Fruit fly (Drosophila melanogaster) whole organism, embryonic: ENCODE results near the gene Lasp.

Experiments used
- BEAF-32 ChIP-seq: fragments of 200-800 bp; sonication (Bioruptor generic); optimal IDR thresholded peaks from 3 replicates; lab custom pipeline; 2017; ENCODE audit warnings: missing biosample characterization, missing genetic modification characterization, mild to moderate bottlenecking, moderate library complexity, missing genetic modification reagents
- Blimp-1 ChIP-seq: fragments of 200-800 bp; sonication (Bioruptor generic); optimal IDR thresholded peaks from 3 replicates; lab custom pipeline; 2018; ENCODE audit warnings: missing biosample characterization, missing genetic modification characterization, mild to moderate bottlenecking, moderate library complexity, missing genetic modification reagents
- CG1024 ChIP-seq: fragments of 200-800 bp; sonication (Bioruptor generic); IDR thresholded peaks from 2 replicates; pipeline ENCODE4 v1.3.6; 2022; ENCODE audit warnings: missing biosample characterization, missing genetic modification characterization
- CG11504 ChIP-seq: fragments of 200-800 bp; sonication (Bioruptor generic); optimal IDR thresholded peaks from 3 replicates; lab custom pipeline; 2019; ENCODE audit warnings: missing biosample characterization, mild to moderate bottlenecking, missing genetic modification characterization, moderate library complexity
- CG13287 ChIP-seq: fragments of 200-800 bp; sonication (Bioruptor generic); IDR thresholded peaks from 2 replicates; pipeline ENCODE4 v1.3.6; 2022; ENCODE audit warnings: missing biosample characterization, missing genetic modification characterization; ENCODE audit not compliant: partially characterized antibody
- CG14667 ChIP-seq: fragments of 200-800 bp; sonication (Bioruptor generic); IDR thresholded peaks from 2 replicates; pipeline ENCODE4 v1.3.6; 2022; ENCODE audit warnings: missing biosample characterization, missing genetic modification characterization
- CG1529 ChIP-seq: fragments of 200-800 bp; sonication (Bioruptor generic); optimal IDR thresholded peaks from 3 replicates; lab custom pipeline; 2018; ENCODE audit warnings: missing biosample characterization, missing genetic modification characterization
- CG17385 ChIP-seq: fragments of 200-800 bp; sonication (Bioruptor generic); optimal IDR thresholded peaks from 3 replicates; lab custom pipeline; 2018; ENCODE audit warnings: missing biosample characterization, mild to moderate bottlenecking, missing genetic modification characterization
- CG17612 ChIP-seq: fragments of 200-800 bp; sonication (Bioruptor generic); IDR thresholded peaks from 2 replicates; pipeline ENCODE4 v1.3.6; 2022; ENCODE audit warnings: missing biosample characterization, missing genetic modification characterization
- CG18011 ChIP-seq: fragments of 200-800 bp; sonication (Bioruptor generic); optimal IDR thresholded peaks from 2 replicates; lab custom pipeline; 2017; ENCODE audit warnings: missing biosample characterization, missing genetic modification characterization, mild to moderate bottlenecking, moderate library complexity, missing genotype
- CG18262 ChIP-seq: fragments of 200-800 bp; optimal IDR thresholded peaks from 3 replicates; lab custom pipeline; 2019; ENCODE audit warnings: missing biosample characterization, mild to moderate bottlenecking, missing genetic modification characterization, moderate library complexity
- CG2129 ChIP-seq: fragments of 200-800 bp; sonication (Bioruptor generic); IDR thresholded peaks from 2 replicates; pipeline ENCODE4 v1.3.6; 2022; ENCODE audit warnings: missing biosample characterization, missing genetic modification characterization; ENCODE audit not compliant: partially characterized antibody
- CG2712 ChIP-seq: fragments of 200-800 bp; optimal IDR thresholded peaks from 3 replicates; lab custom pipeline; 2019; ENCODE audit warnings: missing biosample characterization, mild to moderate bottlenecking, missing genetic modification characterization, moderate library complexity
- CG3281 ChIP-seq: fragments of 200-800 bp; sonication (Bioruptor generic); optimal IDR thresholded peaks from 3 replicates; lab custom pipeline; 2017; ENCODE audit warnings: missing biosample characterization, mild to moderate bottlenecking, missing genetic modification characterization
- CG33213 ChIP-seq: fragments of 200-800 bp; sonication (Bioruptor generic); optimal IDR thresholded peaks from 3 replicates; lab custom pipeline; 2016; ENCODE audit warnings: missing biosample characterization, missing genetic modification characterization
- CG4282 ChIP-seq: fragments of 200-800 bp; sonication (Bioruptor generic); optimal IDR thresholded peaks from 2 replicates; lab custom pipeline; 2016; ENCODE audit warnings: missing biosample characterization, missing genetic modification characterization
- CG43689 ChIP-seq: fragments of 200-800 bp; sonication (Bioruptor generic); IDR thresholded peaks from 2 replicates; pipeline ENCODE4 v1.3.6; 2022; ENCODE audit warnings: missing biosample characterization, missing genetic modification characterization
- CG5245 ChIP-seq: fragments of 200-800 bp; sonication (Bioruptor generic); optimal IDR thresholded peaks from 3 replicates; lab custom pipeline; 2016; ENCODE audit warnings: missing biosample characterization, missing genetic modification characterization
- CG7987 ChIP-seq: fragments of 200-800 bp; sonication (Bioruptor generic); optimal IDR thresholded peaks from 2 replicates; lab custom pipeline; 2018; ENCODE audit warnings: missing biosample characterization, mild to moderate bottlenecking, missing genetic modification characterization, moderate library complexity
- CG9437 ChIP-seq: fragments of 200-800 bp; sonication (Bioruptor generic); optimal IDR thresholded peaks from 2 replicates; lab custom pipeline; 2018; ENCODE audit warnings: missing biosample characterization, mild to moderate bottlenecking, missing genetic modification characterization
- Dbx ChIP-seq: fragments of 200-800 bp; sonication (Bioruptor generic); IDR thresholded peaks from 3 replicates; pipeline ENCODE4 v1.3.6; 2022; ENCODE audit warnings: missing biosample characterization, missing genetic modification characterization
- Dfd ChIP-seq, 2 experiments: fragments of >200 bp; optimal IDR thresholded peaks; 2 replicates each; lab custom pipeline; 2017; ENCODE audit warnings: missing biosample characterization in 2 of 2, missing genetic modification characterization in 2 of 2
- Dref ChIP-seq: fragments of 200-800 bp; sonication (Bioruptor generic); IDR thresholded peaks from 2 replicates; pipeline ENCODE4 v1.3.6; 2022; ENCODE audit warnings: missing biosample characterization, missing genetic modification characterization
- Drgx ChIP-seq: fragments of 200-800 bp; sonication (Bioruptor generic); IDR thresholded peaks from 2 replicates; pipeline ENCODE4 v1.3.6; 2022; ENCODE audit warnings: missing biosample characterization, missing genetic modification characterization
- Ets65A ChIP-seq: fragments of 200-800 bp; sonication (Bioruptor generic); peaks from one replicate; lab custom pipeline; 2016; ENCODE audit warnings: missing biosample characterization, missing genetic modification characterization
- HLH3B ChIP-seq: fragments of 200-800 bp; sonication (Bioruptor generic); IDR thresholded peaks from 2 replicates; pipeline ENCODE4 v1.3.6; 2022; ENCODE audit warnings: missing biosample characterization, missing genetic modification characterization
- Meics ChIP-seq: fragments of 200-800 bp; sonication (Bioruptor generic); optimal IDR thresholded peaks from 2 replicates; lab custom pipeline; 2017; ENCODE audit warnings: missing biosample characterization, mild to moderate bottlenecking, missing genetic modification characterization
- Myb ChIP-seq: fragments of 200-800 bp; sonication (Bioruptor generic); optimal IDR thresholded peaks from 2 replicates; lab custom pipeline; 2016; ENCODE audit warnings: missing biosample characterization, missing genetic modification characterization
- Sox102F ChIP-seq: fragments of 200-800 bp; sonication (Bioruptor generic); optimal IDR thresholded peaks from 2 replicates; lab custom pipeline; 2018; ENCODE audit warnings: missing biosample characterization, mild to moderate bottlenecking, missing genetic modification characterization, moderate library complexity
- Stat92E ChIP-seq, 3 experiments: fragments of >200 bp in 2 of 3; fragments of 200-800 bp in 1 of 3; sonication (Bioruptor generic) in 1 of 3; optimal IDR thresholded peaks; 2 replicates each; lab custom pipeline; 2017 to 2019; ENCODE audit warnings: missing biosample characterization in 3 of 3, missing genetic modification characterization in 3 of 3, mild to moderate bottlenecking in 1 of 3, moderate library complexity in 1 of 3
- Usf ChIP-seq: fragments of 200-800 bp; sonication (Bioruptor generic); optimal IDR thresholded peaks from 2 replicates; lab custom pipeline; 2017; ENCODE audit warnings: missing genotype, missing biosample characterization, missing genetic modification characterization
- ase ChIP-seq: fragments of 200-800 bp; sonication (Bioruptor generic); IDR thresholded peaks from 3 replicates; pipeline ENCODE4 v1.3.6; 2022; ENCODE audit warnings: missing biosample characterization, missing genetic modification characterization
- bbx ChIP-seq: fragments of 200-800 bp; sonication (Bioruptor generic); IDR thresholded peaks from 2 replicates; pipeline ENCODE4 v1.3.6; 2022; ENCODE audit warnings: missing biosample characterization, missing genetic modification characterization; ENCODE audit not compliant: partially characterized antibody
- bsh ChIP-seq, 2 experiments: fragments of 200-800 bp; sonication (Bioruptor generic); optimal IDR thresholded peaks; 2 replicates each; lab custom pipeline; 2017 to 2018; ENCODE audit warnings: mild to moderate bottlenecking in 2 of 2, missing biosample characterization in 2 of 2, missing genetic modification characterization in 2 of 2, moderate library complexity in 1 of 2
- chif ChIP-seq, 2 experiments: fragments of 200-800 bp; sonication (Bioruptor generic); optimal IDR thresholded peaks; 3 replicates each; lab custom pipeline; 2016; ENCODE audit warnings: missing biosample characterization in 2 of 2, missing genetic modification characterization in 2 of 2
- dmrt11E ChIP-seq: fragments of 200-800 bp; sonication (Bioruptor generic); optimal IDR thresholded peaks from 3 replicates; lab custom pipeline; 2018; ENCODE audit warnings: missing biosample characterization, mild to moderate bottlenecking, missing genetic modification characterization, moderate library complexity
- esg ChIP-seq: fragments of 200-800 bp; sonication (Bioruptor generic); conservative IDR thresholded peaks from 2 replicates; pipeline ENCODE4 v1.3.6; 2022; ENCODE audit warnings: missing biosample characterization, missing genetic modification characterization
- gce ChIP-seq: fragments of 200-800 bp; sonication (Bioruptor generic); IDR thresholded peaks from 3 replicates; pipeline ENCODE4 v1.3.6; 2022; ENCODE audit warnings: missing biosample characterization, missing genetic modification characterization
- gcm ChIP-seq: fragments of 200-800 bp; sonication (Bioruptor generic); optimal IDR thresholded peaks from 2 replicates; lab custom pipeline; 2019; ENCODE audit warnings: missing biosample characterization, mild to moderate bottlenecking, missing genetic modification characterization, moderate library complexity
- gem ChIP-seq: fragments of 200-800 bp; sonication (Bioruptor generic); optimal IDR thresholded peaks from 2 replicates; lab custom pipeline; 2019; ENCODE audit warnings: missing biosample characterization, mild to moderate bottlenecking, missing genetic modification characterization, moderate library complexity
- her ChIP-seq: fragments of 200-800 bp; sonication (Bioruptor generic); optimal IDR thresholded peaks from 2 replicates; lab custom pipeline; 2016; ENCODE audit warnings: missing biosample characterization, missing genetic modification characterization
- nerfin-1 ChIP-seq: fragments of 200-800 bp; sonication (Bioruptor generic); optimal IDR thresholded peaks from 3 replicates; lab custom pipeline; 2019; ENCODE audit warnings: missing biosample characterization, mild to moderate bottlenecking, missing genetic modification characterization, moderate library complexity
- odd ChIP-seq: fragments of 200-800 bp; sonication (Bioruptor generic); optimal IDR thresholded peaks from 2 replicates; lab custom pipeline; 2017; ENCODE audit warnings: missing biosample characterization, mild to moderate bottlenecking, missing genetic modification characterization
- pho ChIP-seq: fragments of 200-800 bp; sonication (Bioruptor generic); optimal IDR thresholded peaks from 2 replicates; lab custom pipeline; 2016; ENCODE audit warnings: missing biosample characterization, missing genetic modification characterization
- sens ChIP-seq: fragments of 200-800 bp; sonication (Bioruptor generic); peaks from one replicate; lab custom pipeline; 2016; ENCODE audit warnings: missing biosample characterization, missing genetic modification characterization
- so ChIP-seq: fragments of 200-800 bp; sonication (Bioruptor generic); IDR thresholded peaks from 3 replicates; pipeline ENCODE4 v1.3.6; 2022; ENCODE audit warnings: missing biosample characterization, missing genetic modification characterization
- sqz ChIP-seq: fragments of 200-800 bp; sonication (Bioruptor generic); optimal IDR thresholded peaks from 3 replicates; lab custom pipeline; 2018; ENCODE audit warnings: missing biosample characterization, mild to moderate bottlenecking, missing genetic modification characterization
- tio ChIP-seq: fragments of 200-800 bp; sonication (Bioruptor generic); optimal IDR thresholded peaks from 2 replicates; lab custom pipeline; 2017; ENCODE audit warnings: missing biosample characterization, missing genetic modification characterization, inconsistent platforms
- trem ChIP-seq: fragments of 200-800 bp; optimal IDR thresholded peaks from 3 replicates; lab custom pipeline; 2019; ENCODE audit warnings: missing biosample characterization, mild to moderate bottlenecking, missing genetic modification characterization, moderate library complexity
- ttk ChIP-seq: fragments of 200-800 bp; sonication (Bioruptor generic); IDR thresholded peaks from 2 replicates; pipeline ENCODE4 v2.1.2; 2022; ENCODE audit warnings: missing biosample characterization, missing genetic modification characterization
- zf30C ChIP-seq: fragments of 200-800 bp; sonication (Bioruptor generic); optimal IDR thresholded peaks from 3 replicates; lab custom pipeline; 2018; ENCODE audit warnings: missing biosample characterization, mild to moderate bottlenecking, missing genetic modification characterization

Gene Lasp

DNA sequence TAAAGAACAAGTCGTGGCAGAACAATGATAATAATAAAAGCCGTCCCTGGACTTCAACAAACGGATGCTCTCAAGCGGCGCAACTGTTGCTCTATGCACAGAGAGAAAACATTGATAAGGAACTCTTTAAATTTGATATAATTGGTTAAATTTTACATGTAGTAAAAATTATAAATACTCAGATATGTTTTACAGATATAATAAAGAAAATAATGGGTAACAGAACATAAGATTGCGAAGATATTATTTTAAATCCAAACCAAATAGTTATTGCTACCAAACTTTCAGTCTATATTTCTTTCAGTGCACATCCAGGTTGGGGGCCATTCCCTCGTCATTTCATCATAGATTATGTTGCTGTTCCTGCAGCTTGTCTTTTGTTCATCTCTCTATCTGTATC, 38.2 kb upstream of the Lasp start (continued):
- TF ChIP-seq nerfin-1 (peak; percentile 44), trem (peak; percentile 31), Dfd (GFP tag; optimal IDR thresholded peaks at IDR 0.05; lab: Kevin White, UChicago) (no peak), zf30C (GFP tag; lab: Kevin White, UChicago) (peak; percentile 20), Sox102F (peak; percentile 2), Meics (GFP tag; lab: Kevin White, UChicago) (no peak), Stat92E (GFP tag; optimal IDR thresholded peaks at IDR 0.05; lab: Kevin White, UChicago) (no peak), Drgx (GFP tag; lab: Robert Waterston, UW) (peak; percentile 59), Blimp-1 (peak; percentile 70), ttk (GFP tag; lab: Robert Waterston, UW) (no peak)

DNA sequence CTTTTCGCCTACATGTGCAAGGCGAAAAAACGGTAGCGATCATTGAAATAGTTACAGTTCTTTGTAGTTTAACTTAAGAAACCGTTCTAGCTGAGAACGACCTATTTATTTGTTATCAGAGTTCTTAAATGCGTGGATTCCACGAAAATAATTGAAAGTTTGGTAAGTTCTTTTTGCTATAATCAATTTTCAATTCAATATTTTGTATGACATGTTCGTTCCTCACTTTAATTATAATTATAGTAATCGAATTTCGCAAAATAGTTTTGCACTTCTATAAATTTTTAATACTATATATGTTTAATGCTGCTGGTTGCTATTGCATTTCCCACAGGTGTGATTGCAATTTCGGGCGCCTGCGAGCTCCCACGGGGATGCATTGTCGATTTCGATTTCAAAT, 36.9 kb upstream of the Lasp start:
- no peak for TF ChIP-seq CG17385 (GFP tag; lab: Kevin White, UChicago)
- no peak for TF ChIP-seq CG2129 (GFP tag; lab: Robert Waterston, UW)
- no peak for TF ChIP-seq tio (GFP tag; lab: Kevin White, UChicago)
- no peak for TF ChIP-seq CG13287 (GFP tag; lab: Robert Waterston, UW)
- no peak for TF ChIP-seq CG3281 (GFP tag; lab: Kevin White, UChicago)
- TF ChIP-seq esg (GFP tag; lab: Robert Waterston, UW): no peak
- TF ChIP-seq bbx: no peak
- no peak for TF ChIP-seq odd
- TF ChIP-seq Myb (GFP tag; lab: Kevin White, UChicago): no peak
- TF ChIP-seq bsh (GFP tag; optimal IDR thresholded peaks at IDR 0.05; lab: Kevin White, UChicago): peak in 1 of 2 experiments; percentile 53
- TF ChIP-seq HLH3B (GFP tag; lab: Robert Waterston, UW): no peak
- no peak for TF ChIP-seq CG7987
- no peak for TF ChIP-seq Dref (GFP tag; lab: Robert Waterston, UW)
- no peak for TF ChIP-seq CG43689
- no peak for TF ChIP-seq gcm (GFP tag; lab: Kevin White, UChicago)
- TF ChIP-seq Blimp-1: no peak
- TF ChIP-seq sqz (GFP tag; lab: Kevin White, UChicago): no peak
- no peak for TF ChIP-seq Usf
- peak; percentile 12 for TF ChIP-seq CG18262 (tag; lab: Kevin White, UChicago)
- no peak for TF ChIP-seq CG5245 (GFP tag; lab: Kevin White, UChicago)
- TF ChIP-seq so (GFP tag; lab: Robert Waterston, UW): no peak
- no peak for TF ChIP-seq her (GFP tag; lab: Kevin White, UChicago)
- no peak for TF ChIP-seq CG17612 (GFP tag; lab: Robert Waterston, UW)
- no peak for TF ChIP-seq CG1024
- no peak for TF ChIP-seq CG14667 (GFP tag; lab: Robert Waterston, UW)
- no peak for TF ChIP-seq Ets65A (GFP tag; lab: Kevin White, UChicago)
- TF ChIP-seq CG9437: no peak
- TF ChIP-seq chif (GFP tag; optimal IDR thresholded peaks at IDR 0.05; lab: Kevin White, UChicago): no peak
- TF ChIP-seq dmrt11E (tag; lab: Kevin White, UChicago): peak; percentile 9
- no peak for TF ChIP-seq Dbx (GFP tag; lab: Robert Waterston, UW)
- TF ChIP-seq pho (GFP tag; lab: Kevin White, UChicago): no peak
- TF ChIP-seq CG18011 (GFP tag; lab: Kevin White, UChicago): no peak
- no peak for TF ChIP-seq BEAF-32 (GFP tag; lab: Kevin White, UChicago)
- TF ChIP-seq CG33213 (GFP tag; lab: Kevin White, UChicago): no peak
- peak; percentile 7 for TF ChIP-seq CG2712 (tag; lab: Kevin White, UChicago)
- TF ChIP-seq gem (tag; lab: Kevin White, UChicago): peak; percentile 27
- TF ChIP-seq CG1529 (GFP tag; lab: Kevin White, UChicago): no peak
- TF ChIP-seq sens: peak; percentile 2
- TF ChIP-seq CG4282 (GFP tag; lab: Kevin White, UChicago): no peak
- no peak for TF ChIP-seq ase
- peak; percentile 19 for TF ChIP-seq CG11504
- no peak for TF ChIP-seq gce (GFP tag; lab: Robert Waterston, UW)
